Worm (Caenorhabditis elegans) whole organism, mixed stage, embryonic: Measurements from ENCODE around the gene egl-19.
A peak's percentile ranks its signal among the peaks of the same experiment; 100 is the strongest.

Source experiments
- M03D4.4 ChIP-seq: sonication (generic microtip); optimal IDR thresholded peaks from 2 replicates; lab custom pipeline; 2017; ENCODE audit warnings: mild to moderate bottlenecking, missing genetic modification characterization, missing compliant biosample characterization
- ceh-39 ChIP-seq: fragments of 150-350 bp; optimal IDR thresholded peaks from 2 replicates; lab custom pipeline; 2014; ENCODE audit warnings: missing biosample characterization, missing genetic modification characterization
- ceh-43 ChIP-seq: fragments of 200-800 bp; sonication (Bioruptor generic); optimal IDR thresholded peaks from 2 replicates; lab custom pipeline; 2018; ENCODE audit warnings: mild to moderate bottlenecking, missing genetic modification characterization, moderate library complexity, missing compliant biosample characterization
- ceh-83 ChIP-seq: fragments of 200-800 bp; sonication (Bioruptor generic); optimal IDR thresholded peaks from 2 replicates; lab custom pipeline; 2018; ENCODE audit warnings: mild to moderate bottlenecking, missing genetic modification characterization, missing compliant biosample characterization
- ces-1 ChIP-seq: fragments of 150-350 bp; optimal IDR thresholded peaks from 2 replicates; lab custom pipeline; 2014; ENCODE audit warnings: missing biosample characterization, missing genetic modification reagents, missing genetic modification characterization
- cnd-1 ChIP-seq: fragments of 200-800 bp; sonication (Bioruptor generic); optimal IDR thresholded peaks from 2 replicates; lab custom pipeline; 2018; ENCODE audit warnings: mild to moderate bottlenecking, missing genetic modification characterization, missing compliant biosample characterization
- drap-1 ChIP-seq: fragments of 200-800 bp; sonication (Bioruptor generic); optimal IDR thresholded peaks from 3 replicates; lab custom pipeline; 2018; ENCODE audit warnings: mild to moderate bottlenecking, missing genetic modification characterization, missing compliant biosample characterization
- flh-1 ChIP-seq: fragments of 200-800 bp; sonication (Bioruptor generic); optimal IDR thresholded peaks from 2 replicates; lab custom pipeline; 2018; ENCODE audit warnings: mild to moderate bottlenecking, missing genetic modification characterization, moderate library complexity, missing compliant biosample characterization
- ham-2 ChIP-seq: fragments of 200-800 bp; sonication (Bioruptor generic); optimal IDR thresholded peaks from 2 replicates; lab custom pipeline; 2018; ENCODE audit warnings: mild to moderate bottlenecking, missing genetic modification characterization, missing compliant biosample characterization
- hlh-1 ChIP-seq: fragments of 150-350 bp; optimal IDR thresholded peaks from 2 replicates; lab custom pipeline; 2014; ENCODE audit warnings: missing biosample characterization, missing genetic modification reagents, missing genetic modification characterization
- lin-13 ChIP-seq: fragments of 150-350 bp; optimal IDR thresholded peaks from 2 replicates; lab custom pipeline; 2014; ENCODE audit warnings: missing biosample characterization, missing genetic modification characterization
- lin-32 ChIP-seq: fragments of 200-800 bp; sonication (Bioruptor generic); optimal IDR thresholded peaks from 2 replicates; lab custom pipeline; 2018; ENCODE audit warnings: mild to moderate bottlenecking, missing genetic modification characterization, missing compliant biosample characterization
- lsy-2 ChIP-seq: fragments of 150-350 bp; optimal IDR thresholded peaks from 2 replicates; lab custom pipeline; 2014; ENCODE audit warnings: missing biosample characterization, missing genetic modification characterization
- mab-5 ChIP-seq: fragments of 150-350 bp; optimal IDR thresholded peaks from 2 replicates; lab custom pipeline; 2014; ENCODE audit warnings: missing biosample characterization, missing genetic modification characterization
- mep-1 ChIP-seq: fragments of 150-350 bp; optimal IDR thresholded peaks from 2 replicates; lab custom pipeline; 2017; ENCODE audit warnings: missing biosample characterization, missing genetic modification reagents, missing genetic modification characterization, inconsistent platforms
- mls-2 ChIP-seq: sonication (generic microtip); optimal IDR thresholded peaks from 2 replicates; lab custom pipeline; 2016; ENCODE audit warnings: mild to moderate bottlenecking, missing genetic modification characterization, moderate library complexity, missing compliant biosample characterization
- nhr-2 ChIP-seq: fragments of 150-350 bp; optimal IDR thresholded peaks from 2 replicates; lab custom pipeline; 2014; ENCODE audit warnings: missing biosample characterization, missing genetic modification characterization
- nhr-237 ChIP-seq: fragments of 150-350 bp; optimal IDR thresholded peaks from 2 replicates; lab custom pipeline; 2014; ENCODE audit warnings: missing biosample characterization, missing genetic modification characterization
- nhr-76 ChIP-seq: sonication (generic microtip); optimal IDR thresholded peaks from 2 replicates; lab custom pipeline; 2017; ENCODE audit warnings: missing biosample characterization, missing genetic modification characterization
- sem-2 ChIP-seq: fragments of 200-800 bp; sonication (Bioruptor generic); optimal IDR thresholded peaks from 2 replicates; lab custom pipeline; 2018; ENCODE audit warnings: mild to moderate bottlenecking, missing genetic modification characterization, missing compliant biosample characterization
- sptf-1 ChIP-seq: sonication (generic microtip); optimal IDR thresholded peaks from 2 replicates; lab custom pipeline; 2017; ENCODE audit warnings: mild to moderate bottlenecking, missing genetic modification characterization, moderate library complexity, missing compliant biosample characterization
- tbx-8 ChIP-seq: fragments of 200-800 bp; sonication (Bioruptor generic); optimal IDR thresholded peaks from 2 replicates; lab custom pipeline; 2018; ENCODE audit warnings: mild to moderate bottlenecking, missing genetic modification characterization, moderate library complexity, missing compliant biosample characterization
- unc-120 ChIP-seq: sonication (generic microtip); optimal IDR thresholded peaks from 2 replicates; lab custom pipeline; 2017; ENCODE audit warnings: missing genetic modification characterization, missing compliant biosample characterization; ENCODE audit not compliant: poor library complexity, severe bottlenecking
- unc-39 ChIP-seq: fragments of 150-350 bp; optimal IDR thresholded peaks from 2 replicates; lab custom pipeline; 2014; ENCODE audit warnings: missing biosample characterization, missing genetic modification characterization
- unc-62 ChIP-seq: fragments of 150-350 bp; optimal IDR thresholded peaks from 2 replicates; lab custom pipeline; 2014; ENCODE audit warnings: missing biosample characterization, missing genetic modification reagents, missing genetic modification characterization
- zip-8 ChIP-seq: fragments of 150-350 bp; optimal IDR thresholded peaks from 2 replicates; lab custom pipeline; 2014; ENCODE audit warnings: missing biosample characterization, missing genetic modification characterization
- ztf-11 ChIP-seq: fragments of 150-350 bp; optimal IDR thresholded peaks from 2 replicates; lab custom pipeline; 2014; ENCODE audit warnings: missing biosample characterization, missing genetic modification characterization

The egl-19 gene

ce11 chrIV:7386835-7387551 is 18.4 kb upstream of the egl-19 start (continued):
- peak; percentile 61 for TF ChIP-seq unc-120 (tag; lab: Kevin White, UChicago)
- TF ChIP-seq nhr-76 (tag; lab: Kevin White, UChicago) = no peak
- TF ChIP-seq unc-39 (tag; lab: Kevin White, UChicago) = no peak
- no peak for TF ChIP-seq ztf-11 (tag; lab: Kevin White, UChicago)
- TF ChIP-seq hlh-1 (tag; lab: Kevin White, UChicago) = no peak
- peak; percentile 34 for TF ChIP-seq drap-1 (GFP tag; lab: Kevin White, UChicago)
- TF ChIP-seq lsy-2 = no peak
- no peak for TF ChIP-seq mab-5 (tag; lab: Kevin White, UChicago)

- TF ChIP-seq sem-2 (GFP tag; lab: Kevin White, UChicago) = no peak
- TF ChIP-seq hlh-1 (tag; lab: Kevin White, UChicago) = no peak
- no peak for TF ChIP-seq tbx-8 (GFP tag; lab: Kevin White, UChicago)
- TF ChIP-seq, all 35 proteins: peak for 0
These were observed 16.5 kb upstream of the egl-19 start, which contains the start of gene mob-3 for ce11 chrIV:7388843-7389242. TSS of gene mob-3 (minus strand) at chrIV:7388943.

- TF ChIP-seq zip-8 (tag; lab: Kevin White, UChicago) = no peak
- peak; percentile 63 for TF ChIP-seq lsy-2
- TF ChIP-seq ceh-43 (GFP tag; lab: Kevin White, UChicago) = no peak
- TF ChIP-seq, all 35 proteins: peak for 1
These were observed 15.7 kb upstream of the egl-19 start for ce11 chrIV:7389719-7390118.

ce11 chrIV:7390126-7390766 is 15.1 kb upstream of the egl-19 start:
- TF ChIP-seq ces-1 (GFP tag; lab: Kevin White, UChicago) = peak; percentile 25
- TF ChIP-seq ceh-39 (tag; lab: Kevin White, UChicago) = no peak
- TF ChIP-seq lin-13 = no peak
- no peak for TF ChIP-seq flh-1 (GFP tag; lab: Kevin White, UChicago)
- peak; percentile 95 for TF ChIP-seq hlh-1 (tag; lab: Kevin White, UChicago)
- TF ChIP-seq M03D4.4 (tag; lab: Kevin White, UChicago) = no peak
- peak; percentile 54 for TF ChIP-seq unc-120 (tag; lab: Kevin White, UChicago)

DNA sequence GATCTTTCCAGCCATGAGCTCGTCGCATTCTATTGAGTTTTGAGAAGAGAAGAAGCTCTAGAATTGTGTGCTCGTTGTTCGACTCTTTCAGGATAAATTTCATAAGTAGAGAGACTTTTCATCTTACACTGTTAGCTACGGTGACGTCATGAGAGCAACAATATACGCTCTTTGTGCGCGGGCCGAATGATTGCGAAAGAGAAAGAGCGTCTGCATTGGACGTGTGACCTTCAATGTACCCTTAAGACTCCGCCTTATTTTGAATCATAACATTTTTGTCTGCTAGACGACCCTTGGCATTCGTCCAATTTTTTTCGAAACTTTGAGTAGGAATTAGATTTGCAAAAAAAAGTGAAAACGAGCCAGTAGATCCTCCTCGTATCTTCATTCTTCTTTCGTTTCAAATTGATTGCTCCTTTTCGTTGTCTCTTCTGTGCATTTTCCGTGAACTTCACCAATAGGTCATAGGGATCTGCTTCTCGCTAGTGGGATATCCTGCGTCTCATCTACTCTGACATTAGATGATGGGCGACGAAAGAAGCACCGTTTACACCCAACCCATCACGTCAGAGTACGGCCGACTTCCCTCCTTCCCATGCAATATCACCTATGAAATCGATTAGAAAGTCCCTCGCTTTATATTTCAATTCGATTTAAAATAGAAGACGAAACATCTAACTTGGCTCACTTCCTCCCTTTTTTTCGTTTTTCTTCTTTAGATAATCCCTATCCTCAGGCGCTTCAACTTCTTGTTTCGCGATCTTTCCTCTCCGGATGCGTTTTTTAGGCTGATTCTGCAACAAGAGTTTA is 13.6 kb upstream of the egl-19 start:
- TF ChIP-seq unc-120 (tag; lab: Kevin White, UChicago) (peak; percentile 28), ceh-39 (tag; lab: Kevin White, UChicago) (no peak), ztf-11 (tag; lab: Kevin White, UChicago) (no peak), unc-62 (GFP tag; lab: Kevin White, UChicago) (peak; percentile 48)

- TF ChIP-seq nhr-76 (tag; lab: Kevin White, UChicago) (no peak), nhr-2 (tag; lab: Kevin White, UChicago) (no peak), hlh-1 (tag; lab: Kevin White, UChicago) (no peak), unc-39 (tag; lab: Kevin White, UChicago) (no peak), flh-1 (GFP tag; lab: Kevin White, UChicago) (no peak), sem-2 (GFP tag; lab: Kevin White, UChicago) (no peak), mep-1 (tag; lab: Kevin White, UChicago) (no peak), nhr-237 (tag; lab: Kevin White, UChicago) (no peak), cnd-1 (no peak), lin-13 (no peak), ceh-43 (GFP tag; lab: Kevin White, UChicago) (no peak), tbx-8 (GFP tag; lab: Kevin White, UChicago) (no peak), sptf-1 (tag; lab: Kevin White, UChicago) (no peak), ceh-83 (GFP tag; lab: Kevin White, UChicago) (no peak), mls-2 (no peak), ham-2 (GFP tag; lab: Kevin White, UChicago) (no peak), lin-32 (GFP tag; lab: Kevin White, UChicago) (no peak)
These were observed 11.7 kb upstream of the egl-19 start, which contains the start of gene pitr-1 for ce11 chrIV:7393700-7394099. TSS of gene pitr-1 (plus strand) at chrIV:7394085.
